Fruit fly (Drosophila melanogaster) whole organism, embryonic: ENCODE results near the gene CG11409.

ENCODE experiments used
- Abd-B ChIP-seq: fragments of 200-800 bp; sonication (Bioruptor generic); optimal IDR thresholded peaks from 2 replicates; lab custom pipeline; 2018; ENCODE audit warnings: missing biosample characterization, mild to moderate bottlenecking, missing genetic modification characterization, moderate library complexity
- Adf1 ChIP-seq: fragments of 200-800 bp; sonication (Bioruptor generic); IDR thresholded peaks from 2 replicates; pipeline ENCODE4 v1.3.6; 2022; ENCODE audit warnings: missing biosample characterization, missing genetic modification characterization
- Blimp-1 ChIP-seq: fragments of 200-800 bp; sonication (Bioruptor generic); optimal IDR thresholded peaks from 3 replicates; lab custom pipeline; 2018; ENCODE audit warnings: missing biosample characterization, missing genetic modification characterization, mild to moderate bottlenecking, moderate library complexity, missing genetic modification reagents
- CG11504 ChIP-seq: fragments of 200-800 bp; sonication (Bioruptor generic); optimal IDR thresholded peaks from 3 replicates; lab custom pipeline; 2019; ENCODE audit warnings: missing biosample characterization, mild to moderate bottlenecking, missing genetic modification characterization, moderate library complexity
- CG12155 ChIP-seq: fragments of 200-800 bp; sonication (Bioruptor generic); optimal IDR thresholded peaks from 3 replicates; lab custom pipeline; 2016; ENCODE audit warnings: missing biosample characterization, missing genetic modification characterization
- CG12769 ChIP-seq: fragments of 200-800 bp; sonication (Bioruptor generic); optimal IDR thresholded peaks from 2 replicates; lab custom pipeline; 2019; ENCODE audit warnings: missing biosample characterization, mild to moderate bottlenecking, missing genetic modification characterization, moderate library complexity
- CG15514 ChIP-seq: fragments of 200-800 bp; sonication (Bioruptor generic); optimal IDR thresholded peaks from 3 replicates; lab custom pipeline; 2017; ENCODE audit warnings: missing biosample characterization, missing genetic modification characterization, mild to moderate bottlenecking, moderate library complexity, missing genetic modification reagents
- CG1603 ChIP-seq: fragments of 200-800 bp; sonication (Bioruptor generic); optimal IDR thresholded peaks from 2 replicates; lab custom pipeline; 2019; ENCODE audit warnings: missing biosample characterization, mild to moderate bottlenecking, missing genetic modification characterization, moderate library complexity
- CG2120 ChIP-seq: fragments of 200-800 bp; sonication (Bioruptor generic); optimal IDR thresholded peaks from 3 replicates; lab custom pipeline; 2016; ENCODE audit warnings: missing biosample characterization, missing genetic modification characterization
- CG2202 ChIP-seq: fragments of 200-800 bp; sonication (Bioruptor generic); optimal IDR thresholded peaks from 2 replicates; lab custom pipeline; 2018; ENCODE audit warnings: missing biosample characterization, mild to moderate bottlenecking, missing genetic modification characterization
- CG2678 ChIP-seq: fragments of 200-800 bp; sonication (Bioruptor generic); optimal IDR thresholded peaks from 3 replicates; lab custom pipeline; 2019; ENCODE audit warnings: missing biosample characterization, mild to moderate bottlenecking, missing genetic modification characterization, moderate library complexity
- CG6854 ChIP-seq: fragments of 200-800 bp; sonication (Bioruptor generic); optimal IDR thresholded peaks from 3 replicates; lab custom pipeline; 2017; ENCODE audit warnings: missing biosample characterization, mild to moderate bottlenecking, missing genetic modification characterization
- CG7839 ChIP-seq: fragments of 200-800 bp; sonication (Bioruptor generic); optimal IDR thresholded peaks from 3 replicates; lab custom pipeline; 2018; ENCODE audit warnings: missing biosample characterization, mild to moderate bottlenecking, missing genetic modification characterization, moderate library complexity
- CG7987 ChIP-seq: fragments of 200-800 bp; sonication (Bioruptor generic); optimal IDR thresholded peaks from 2 replicates; lab custom pipeline; 2018; ENCODE audit warnings: missing biosample characterization, mild to moderate bottlenecking, missing genetic modification characterization, moderate library complexity
- CG8290 ChIP-seq, 3 experiments: fragments of 200-800 bp; sonication (Bioruptor generic); optimal IDR thresholded peaks; 2 replicates each; lab custom pipeline; 2016 to 2019; ENCODE audit warnings: missing biosample characterization in 3 of 3, missing genetic modification characterization in 3 of 3, mild to moderate bottlenecking in 2 of 3, moderate library complexity in 1 of 3
- CTCF ChIP-seq: fragments of 200-800 bp; sonication (Bioruptor generic); optimal IDR thresholded peaks from 2 replicates; lab custom pipeline; 2017; ENCODE audit warnings: missing biosample characterization, mild to moderate bottlenecking, missing genetic modification characterization, moderate library complexity
- CoRest ChIP-seq: fragments of 200-800 bp; sonication (Bioruptor generic); optimal IDR thresholded peaks from 3 replicates; lab custom pipeline; 2018; ENCODE audit warnings: missing biosample characterization, mild to moderate bottlenecking, missing genetic modification characterization, moderate library complexity
- Dfd ChIP-seq, 2 experiments: fragments of >200 bp; optimal IDR thresholded peaks; 2 replicates each; lab custom pipeline; 2017; ENCODE audit warnings: missing biosample characterization in 2 of 2, missing genetic modification characterization in 2 of 2
- Drgx ChIP-seq: fragments of 200-800 bp; sonication (Bioruptor generic); IDR thresholded peaks from 2 replicates; pipeline ENCODE4 v1.3.6; 2022; ENCODE audit warnings: missing biosample characterization, missing genetic modification characterization
- HmgD ChIP-seq: fragments of 200-800 bp; sonication (Bioruptor generic); optimal IDR thresholded peaks from 3 replicates; lab custom pipeline; 2016; ENCODE audit warnings: missing biosample characterization, missing genetic modification characterization
- Hmr ChIP-seq: fragments of 200-800 bp; sonication (Bioruptor generic); optimal IDR thresholded peaks from 3 replicates; lab custom pipeline; 2017; ENCODE audit warnings: mild to moderate bottlenecking, missing biosample characterization, missing genetic modification reagents, missing genetic modification characterization
- Mes4 ChIP-seq: fragments of 200-800 bp; sonication (Bioruptor generic); optimal IDR thresholded peaks from 2 replicates; lab custom pipeline; 2016; ENCODE audit warnings: missing biosample characterization, missing genetic modification characterization
- Opbp ChIP-seq: fragments of 200-800 bp; sonication (Bioruptor generic); IDR thresholded peaks from 3 replicates; pipeline ENCODE4 v1.3.6; 2022; ENCODE audit warnings: missing biosample characterization, missing genetic modification characterization; ENCODE audit not compliant: partially characterized antibody
- Rfx ChIP-seq: fragments of 200-800 bp; sonication (Bioruptor generic); IDR thresholded peaks from 2 replicates; pipeline ENCODE4 v1.3.6; 2022; ENCODE audit warnings: missing biosample characterization, missing genetic modification characterization
- al ChIP-seq: fragments of 200-800 bp; sonication (Bioruptor generic); IDR thresholded peaks from 2 replicates; pipeline ENCODE4 v1.3.6; 2022; ENCODE audit warnings: missing biosample characterization, missing genetic modification characterization
- ash1 ChIP-seq: fragments of 200-800 bp; sonication (Bioruptor generic); optimal IDR thresholded peaks from 2 replicates; lab custom pipeline; 2018; ENCODE audit warnings: missing biosample characterization, mild to moderate bottlenecking, missing genetic modification characterization
- bab2 ChIP-seq: fragments of 200-800 bp; sonication (Bioruptor generic); optimal IDR thresholded peaks from 2 replicates; lab custom pipeline; 2016; ENCODE audit warnings: missing biosample characterization, missing genetic modification characterization
- chinmo ChIP-seq: fragments of 200-800 bp; sonication (Bioruptor generic); IDR thresholded peaks from 4 replicates; pipeline ENCODE4 v1.3.6; 2022; ENCODE audit warnings: missing biosample characterization, missing genetic modification characterization; ENCODE audit not compliant: partially characterized antibody
- croc ChIP-seq: fragments of 200-800 bp; sonication (Bioruptor generic); conservative IDR thresholded peaks from 3 replicates; pipeline ENCODE4 v1.3.6; 2022; ENCODE audit warnings: missing biosample characterization, missing genetic modification characterization
- dati ChIP-seq: fragments of 200-800 bp; sonication (Bioruptor generic); IDR thresholded peaks from 2 replicates; pipeline ENCODE4 v1.3.6; 2022; ENCODE audit warnings: missing biosample characterization, missing genetic modification characterization
- dpn ChIP-seq, 2 experiments: fragments of 200-800 bp; sonication (Bioruptor generic); optimal IDR thresholded peaks; 3 replicates each; lab custom pipeline; 2016; ENCODE audit warnings: missing biosample characterization in 2 of 2, missing genetic modification characterization in 2 of 2
- fd3F ChIP-seq: fragments of 200-800 bp; sonication (Bioruptor generic); optimal IDR thresholded peaks from 2 replicates; lab custom pipeline; 2018; ENCODE audit warnings: missing biosample characterization, mild to moderate bottlenecking, missing genetic modification characterization, moderate library complexity
- fd64A ChIP-seq: fragments of 200-800 bp; sonication (Bioruptor generic); optimal IDR thresholded peaks from 3 replicates; lab custom pipeline; 2018; ENCODE audit warnings: missing biosample characterization, mild to moderate bottlenecking, missing genetic modification characterization
- gfzf ChIP-seq: fragments of 200-800 bp; sonication (Bioruptor generic); optimal IDR thresholded peaks from 2 replicates; lab custom pipeline; 2016; ENCODE audit warnings: missing biosample characterization, mild to moderate bottlenecking, missing genetic modification characterization, moderate library complexity
- her ChIP-seq: fragments of 200-800 bp; sonication (Bioruptor generic); optimal IDR thresholded peaks from 2 replicates; lab custom pipeline; 2016; ENCODE audit warnings: missing biosample characterization, missing genetic modification characterization
- hkb ChIP-seq, 2 experiments: fragments of 200-800 bp in 1 of 2; fragments of >200 bp in 1 of 2; sonication (Bioruptor generic) in 1 of 2; IDR thresholded peaks in 1 of 2; optimal IDR thresholded peaks in 1 of 2; 2 replicates each; pipeline versions ENCODE4 v1.3.6 to Lab custom; 2017 to 2022; ENCODE audit warnings: missing biosample characterization in 1 of 2, missing genetic modification characterization in 1 of 2
- insv ChIP-seq, 2 experiments: fragments of 200-800 bp; sonication (Bioruptor generic); optimal IDR thresholded peaks; 3 replicates each; lab custom pipeline; 2016 to 2018; ENCODE audit warnings: missing biosample characterization in 2 of 2, missing genetic modification characterization in 2 of 2
- lab ChIP-seq: fragments of 200-800 bp; sonication (Bioruptor generic); optimal IDR thresholded peaks from 3 replicates; lab custom pipeline; 2017; ENCODE audit warnings: missing biosample characterization, missing genetic modification characterization, mild to moderate bottlenecking, moderate library complexity, missing genetic modification reagents
- lmd ChIP-seq: fragments of 200-800 bp; sonication (Bioruptor generic); IDR thresholded peaks from 2 replicates; pipeline ENCODE4 v1.3.6; 2022; ENCODE audit warnings: missing biosample characterization, missing genetic modification characterization
- mirr ChIP-seq: fragments of 200-800 bp; sonication (Bioruptor generic); optimal IDR thresholded peaks from 3 replicates; lab custom pipeline; 2018; ENCODE audit warnings: missing biosample characterization, mild to moderate bottlenecking, missing genetic modification characterization
- pan ChIP-seq, 4 experiments: fragments of >200 bp in 3 of 4; fragments of 200-800 bp in 1 of 4; sonication (Bioruptor generic) in 1 of 4; optimal IDR thresholded peaks in 3 of 4; IDR thresholded peaks in 1 of 4; 2 replicates each; pipeline versions ENCODE4 v1.3.6 to Lab custom; 2017 to 2022; ENCODE audit warnings: missing biosample characterization in 2 of 4, missing genetic modification characterization in 2 of 4, mixed read lengths in 1 of 4
- phol ChIP-seq: fragments of 200-800 bp; sonication (Bioruptor generic); optimal IDR thresholded peaks from 3 replicates; lab custom pipeline; 2018; ENCODE audit warnings: missing biosample characterization, mild to moderate bottlenecking, missing genetic modification characterization, moderate library complexity
- pita ChIP-seq: fragments of 200-800 bp; sonication (Bioruptor generic); optimal IDR thresholded peaks from 2 replicates; lab custom pipeline; 2017; ENCODE audit warnings: missing biosample characterization, mild to moderate bottlenecking, missing genetic modification characterization
- row ChIP-seq: fragments of 200-800 bp; sonication (Bioruptor generic); IDR thresholded peaks from 3 replicates; pipeline ENCODE4 v1.3.6; 2022; ENCODE audit warnings: missing biosample characterization, missing genetic modification characterization
- sens ChIP-seq: fragments of 200-800 bp; sonication (Bioruptor generic); peaks from one replicate; lab custom pipeline; 2016; ENCODE audit warnings: missing biosample characterization, missing genetic modification characterization
- sna ChIP-seq: fragments of 200-800 bp; sonication (Bioruptor generic); IDR thresholded peaks from 2 replicates; pipeline ENCODE4 v1.3.6; 2022; ENCODE audit warnings: missing biosample characterization, missing genetic modification characterization; ENCODE audit not compliant: partially characterized antibody
- toy ChIP-seq: fragments of 200-800 bp; sonication (Bioruptor generic); IDR thresholded peaks from 2 replicates; pipeline ENCODE4 v1.3.6; 2022; ENCODE audit warnings: missing biosample characterization, missing genetic modification characterization
- twi ChIP-seq: fragments of 200-800 bp; optimal IDR thresholded peaks from 2 replicates; lab custom pipeline; 2019; ENCODE audit warnings: missing biosample characterization, mild to moderate bottlenecking, missing genetic modification characterization, moderate library complexity
- zen2 ChIP-seq: fragments of 200-800 bp; sonication (Bioruptor generic); IDR thresholded peaks from 3 replicates; pipeline ENCODE4 v1.3.6; 2022; ENCODE audit warnings: missing biosample characterization, missing genetic modification characterization; ENCODE audit not compliant: partially characterized antibody

CG11409 gene

DNA sequence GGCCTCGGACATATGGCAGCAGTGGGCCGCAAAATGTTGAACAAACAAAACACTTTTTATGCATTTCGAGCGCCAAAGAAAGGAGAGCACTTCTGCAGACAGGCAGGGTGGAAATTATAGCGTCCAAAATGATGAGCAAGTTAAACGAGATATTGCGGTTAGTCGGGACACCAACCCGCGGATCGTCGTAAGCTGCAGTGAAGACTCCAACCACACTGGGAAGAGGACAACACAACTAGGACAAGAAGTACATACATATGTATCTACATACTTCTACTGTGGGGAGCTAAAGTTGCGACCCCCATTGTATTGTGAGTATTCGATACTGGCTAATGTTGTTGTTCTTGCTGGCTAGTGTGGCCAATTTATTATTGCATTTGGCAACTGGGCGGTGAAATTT, 55.3 kb downstream of the CG11409 start:
- TF ChIP-seq croc (GFP tag; lab: Robert Waterston, UW), result no peak
- TF ChIP-seq CG2120, result peak; percentile 11
- TF ChIP-seq CG11504 (tag; lab: Kevin White, UChicago), result peak; percentile 6
- no peak for TF ChIP-seq CG6854 (GFP tag; lab: Kevin White, UChicago)
- TF ChIP-seq Mes4, result no peak
- TF ChIP-seq Blimp-1, result no peak
- TF ChIP-seq fd3F (GFP tag; lab: Kevin White, UChicago), result no peak
- TF ChIP-seq CG15514 (GFP tag; lab: Kevin White, UChicago), result peak; percentile 13
- no peak for TF ChIP-seq pan (optimal IDR thresholded peaks at IDR 0.05; lab: Kevin White, UChicago)
- TF ChIP-seq pan (GFP tag; optimal IDR thresholded peaks at IDR 0.05 in 1 of 2, IDR thresholded peaks at IDR 0.05 in 1 of 2), result peak in 1 of 2 experiments; percentile 41
- TF ChIP-seq CG12769 (tag; lab: Kevin White, UChicago), result peak; percentile 39
- peak; percentile 44 for TF ChIP-seq pita (GFP tag; lab: Kevin White, UChicago)
- TF ChIP-seq row, result 0 out of 3 replicates have a peak, but pooled peaks have one; percentile 21
- 0 out of 4 replicates have a peak, but pooled peaks have one; percentile 38 for TF ChIP-seq chinmo (GFP tag; lab: Robert Waterston, UW)
- peak; percentile 39 for TF ChIP-seq CG1603 (tag; lab: Kevin White, UChicago)
- peak; percentile 64 for TF ChIP-seq CTCF
- TF ChIP-seq CG12155, result peak; percentile 51
- no peak for TF ChIP-seq CG7987
- TF ChIP-seq CoRest (tag; lab: Kevin White, UChicago), result peak; percentile 4
- TF ChIP-seq Drgx, result 0 out of 2 replicates have a peak, but pooled peaks have one; percentile 11
- peak; percentile 40; the same call in 1 of the 2 replicates for TF ChIP-seq lmd (GFP tag; lab: Robert Waterston, UW)
- TF ChIP-seq gfzf (GFP tag; lab: Kevin White, UChicago), result peak; percentile 30
- peak; percentile 3 for TF ChIP-seq Hmr
- peak; percentile 3 for TF ChIP-seq phol (tag; lab: Kevin White, UChicago)
- TF ChIP-seq fd64A, result no peak
- no peak for TF ChIP-seq CG8290 (GFP tag; optimal IDR thresholded peaks at IDR 0.05; lab: Kevin White, UChicago)
- TF ChIP-seq CG8290 (tag; optimal IDR thresholded peaks at IDR 0.05; lab: Kevin White, UChicago), result peak in 1 of 2 experiments; percentile 67
- no peak for TF ChIP-seq CG2678 (tag; lab: Kevin White, UChicago)

DNA sequence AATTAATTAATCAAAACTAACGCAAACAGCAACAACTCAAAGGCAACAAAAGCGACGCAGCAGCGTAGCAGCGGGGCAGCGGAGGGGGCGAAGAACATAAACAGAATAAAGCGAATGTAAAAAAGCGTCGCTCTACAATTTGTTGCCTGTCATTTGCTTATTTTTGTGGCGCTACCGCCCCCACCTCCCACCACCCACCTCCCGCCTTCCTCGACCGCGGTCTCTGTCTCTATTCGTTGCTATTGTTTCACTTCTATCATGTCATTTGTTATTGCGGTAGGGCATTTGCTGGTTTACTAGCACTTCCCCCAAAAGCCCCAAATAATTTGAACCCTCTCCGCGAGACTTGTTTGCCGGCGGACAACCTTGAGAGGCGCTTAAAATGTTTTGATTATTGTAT, 56.1 kb downstream of the CG11409 start:
- TF ChIP-seq toy (GFP tag; lab: Robert Waterston, UW) (no peak), al (GFP tag; lab: Robert Waterston, UW) (peak; percentile 28; the same call in 1 of the 2 replicates), Dfd (GFP tag; optimal IDR thresholded peaks at IDR 0.05; lab: Kevin White, UChicago) (no peak), zen2 (GFP tag; lab: Robert Waterston, UW) (no peak), dati (no peak), CG2202 (no peak), Opbp (no peak), Rfx (GFP tag; lab: Robert Waterston, UW) (peak; percentile 27; the same call in 1 of the 2 replicates), HmgD (GFP tag; lab: Kevin White, UChicago) (no peak), hkb (optimal IDR thresholded peaks at IDR 0.05; lab: Kevin White, UChicago) (no peak), hkb (GFP tag; IDR thresholded peaks at IDR 0.05; lab: Robert Waterston, UW) (no peak; the same call in 1 of the 2 replicates), lab (GFP tag; lab: Kevin White, UChicago) (peak; percentile 42), lmd (GFP tag; lab: Robert Waterston, UW) (peak; percentile 18; the same call in 1 of the 2 replicates), bab2 (GFP tag; lab: Kevin White, UChicago) (no peak), Abd-B (GFP tag; lab: Kevin White, UChicago) (peak; percentile 1), CG7839 (tag; lab: Kevin White, UChicago) (peak; percentile 10), mirr (GFP tag; lab: Kevin White, UChicago) (peak; percentile 58), her (GFP tag; lab: Kevin White, UChicago) (no peak), twi (tag; lab: Kevin White, UChicago) (no peak), ash1 (GFP tag; lab: Kevin White, UChicago) (no peak), sens (GFP tag; lab: Kevin White, UChicago) (no peak), sna (GFP tag; lab: Robert Waterston, UW) (no peak), Adf1 (GFP tag; lab: Robert Waterston, UW) (peak; percentile 73), dpn (GFP tag; optimal IDR thresholded peaks at IDR 0.05; lab: Kevin White, UChicago) (no peak), insv (GFP tag; optimal IDR thresholded peaks at IDR 0.05; lab: Kevin White, UChicago) (no peak), CG2120 (no peak)
